Worm (Caenorhabditis elegans): ENCODE measurements around the gene Y57A10A.27.

- TF ChIP-seq ztf-29 (GFP tag; IDR thresholded peaks at IDR 0.05): no peak
- TF ChIP-seq tab-1 (GFP tag; IDR thresholded peaks at IDR 0.05): no peak
- no peak for TF ChIP-seq klf-2 (GFP tag; conservative IDR thresholded peaks at IDR 0.05)
- no peak for TF ChIP-seq ztf-23 (GFP tag; IDR thresholded peaks at IDR 0.05)
- TF ChIP-seq ref-1 (GFP tag; conservative IDR thresholded peaks at IDR 0.05): no peak
- TF ChIP-seq T22C8.4 (GFP tag; IDR thresholded peaks at IDR 0.05): no peak
- TF ChIP-seq flt-1 (GFP tag; IDR thresholded peaks at IDR 0.05): no peak
- TF ChIP-seq med-1 (GFP tag; optimal IDR thresholded peaks at IDR 0.05; ENCODE audit: insufficient read depth): no peak
- TF ChIP-seq cog-1 (tag; optimal IDR thresholded peaks at IDR 0.05): no peak
Measured at ce11 chrII:12237555-12237954, 37.3 kb downstream of the Y57A10A.27 start.

All from whole organism, midembryonic.